Fruit fly (Drosophila melanogaster) whole organism, embryonic: ENCODE results near the gene CG10286.

Experiments used
- Abd-B ChIP-seq: fragments of 200-800 bp; sonication (Bioruptor generic); optimal IDR thresholded peaks from 2 replicates; lab custom pipeline; 2018; ENCODE audit warnings: missing biosample characterization, mild to moderate bottlenecking, missing genetic modification characterization, moderate library complexity
- CG10209 ChIP-seq: fragments of 200-800 bp; sonication (Bioruptor generic); optimal IDR thresholded peaks from 3 replicates; lab custom pipeline; 2017; ENCODE audit warnings: missing biosample characterization, mild to moderate bottlenecking, missing genetic modification characterization, missing genetic modification reagents
- CG11085 ChIP-seq: fragments of 200-800 bp; sonication (Bioruptor generic); IDR thresholded peaks from 2 replicates; pipeline ENCODE4 v1.3.6; 2022; ENCODE audit warnings: missing biosample characterization, missing genetic modification characterization
- CG11247 ChIP-seq: fragments of 200-800 bp; sonication (Bioruptor generic); IDR thresholded peaks from 2 replicates; pipeline ENCODE4 v1.3.6; 2022; ENCODE audit warnings: missing biosample characterization, missing genetic modification characterization
- CG12942 ChIP-seq: fragments of 200-800 bp; sonication (Bioruptor generic); optimal IDR thresholded peaks from 3 replicates; lab custom pipeline; 2016; ENCODE audit warnings: missing biosample characterization, missing genetic modification characterization
- CG15514 ChIP-seq: fragments of 200-800 bp; sonication (Bioruptor generic); optimal IDR thresholded peaks from 3 replicates; lab custom pipeline; 2017; ENCODE audit warnings: missing biosample characterization, missing genetic modification characterization, mild to moderate bottlenecking, moderate library complexity, missing genetic modification reagents
- CG18619 ChIP-seq: fragments of 200-800 bp; sonication (Bioruptor generic); optimal IDR thresholded peaks from 3 replicates; lab custom pipeline; 2017; ENCODE audit warnings: missing biosample characterization, mild to moderate bottlenecking, missing genetic modification characterization
- CG2120 ChIP-seq: fragments of 200-800 bp; sonication (Bioruptor generic); optimal IDR thresholded peaks from 3 replicates; lab custom pipeline; 2016; ENCODE audit warnings: missing biosample characterization, missing genetic modification characterization
- CG30431 ChIP-seq: fragments of 200-800 bp; sonication (Bioruptor generic); optimal IDR thresholded peaks from 2 replicates; lab custom pipeline; 2017; ENCODE audit warnings: missing biosample characterization, missing genetic modification characterization
- CG31365 ChIP-seq: fragments of 200-800 bp; sonication (Bioruptor generic); optimal IDR thresholded peaks from 2 replicates; lab custom pipeline; 2018; ENCODE audit warnings: missing biosample characterization, mild to moderate bottlenecking, missing genetic modification characterization
- CG4404 ChIP-seq: fragments of 200-800 bp; sonication (Bioruptor generic); IDR thresholded peaks from 2 replicates; pipeline ENCODE4 v1.3.6; 2022; ENCODE audit warnings: missing biosample characterization, missing genetic modification characterization
- CG4424 ChIP-seq: fragments of 200-800 bp; sonication (Bioruptor generic); optimal IDR thresholded peaks from 3 replicates; lab custom pipeline; 2016; ENCODE audit warnings: missing biosample characterization, missing genetic modification characterization
- CG6254 ChIP-seq: fragments of 200-800 bp; sonication (Bioruptor generic); optimal IDR thresholded peaks from 3 replicates; lab custom pipeline; 2017; ENCODE audit warnings: mild to moderate bottlenecking, missing biosample characterization, missing genetic modification reagents, missing genetic modification characterization
- CG7357 ChIP-seq: fragments of 200-800 bp; sonication (Bioruptor generic); IDR thresholded peaks from 3 replicates; pipeline ENCODE4 v1.3.6; 2022; ENCODE audit warnings: missing biosample characterization, missing genetic modification characterization
- CkIIα-i1 ChIP-seq: fragments of 200-800 bp; sonication (Bioruptor generic); IDR thresholded peaks from 2 replicates; pipeline ENCODE4 v1.3.6; 2022; ENCODE audit warnings: missing biosample characterization, missing genetic modification characterization
- D19A ChIP-seq: fragments of 200-800 bp; optimal IDR thresholded peaks from 3 replicates; lab custom pipeline; 2019; ENCODE audit warnings: missing biosample characterization, mild to moderate bottlenecking, missing genetic modification characterization, moderate library complexity
- Dll ChIP-seq: fragments of 200-800 bp; sonication (Bioruptor generic); IDR thresholded peaks from 4 replicates; pipeline ENCODE4 v1.3.6; 2022; ENCODE audit warnings: missing biosample characterization, missing genetic modification characterization; ENCODE audit not compliant: partially characterized antibody
- Ets97D ChIP-seq: fragments of 200-800 bp; sonication (Bioruptor generic); optimal IDR thresholded peaks from 3 replicates; lab custom pipeline; 2016; ENCODE audit warnings: missing biosample characterization, missing genetic modification characterization
- Lpt ChIP-seq: fragments of >200 bp; optimal IDR thresholded peaks from 2 replicates; lab custom pipeline; 2018; ENCODE audit warnings: missing biosample characterization, missing genetic modification characterization
- MBD-R2 ChIP-seq: fragments of 200-800 bp; sonication (Bioruptor generic); IDR thresholded peaks from 2 replicates; pipeline ENCODE4 v1.3.6; 2022; ENCODE audit warnings: missing biosample characterization, missing genetic modification characterization
- Myb ChIP-seq: fragments of 200-800 bp; sonication (Bioruptor generic); optimal IDR thresholded peaks from 2 replicates; lab custom pipeline; 2016; ENCODE audit warnings: missing biosample characterization, missing genetic modification characterization
- NfI ChIP-seq: fragments of 200-800 bp; sonication (Bioruptor generic); optimal IDR thresholded peaks from 3 replicates; lab custom pipeline; 2018; ENCODE audit warnings: missing biosample characterization, mild to moderate bottlenecking, missing genetic modification characterization, moderate library complexity
- Opbp ChIP-seq: fragments of 200-800 bp; sonication (Bioruptor generic); IDR thresholded peaks from 3 replicates; pipeline ENCODE4 v1.3.6; 2022; ENCODE audit warnings: missing biosample characterization, missing genetic modification characterization; ENCODE audit not compliant: partially characterized antibody
- PHDP ChIP-seq: fragments of 200-800 bp; sonication (Bioruptor generic); optimal IDR thresholded peaks from 3 replicates; lab custom pipeline; 2018; ENCODE audit warnings: missing biosample characterization, mild to moderate bottlenecking, missing genetic modification characterization, moderate library complexity
- Ptx1 ChIP-seq: fragments of 200-800 bp; sonication (Bioruptor generic); IDR thresholded peaks from 2 replicates; pipeline ENCODE4 v1.3.6; 2022; ENCODE audit warnings: missing biosample characterization, missing genetic modification characterization
- Sox102F ChIP-seq: fragments of 200-800 bp; sonication (Bioruptor generic); optimal IDR thresholded peaks from 2 replicates; lab custom pipeline; 2018; ENCODE audit warnings: missing biosample characterization, mild to moderate bottlenecking, missing genetic modification characterization, moderate library complexity
- Sry-δ ChIP-seq: fragments of 200-800 bp; sonication (Bioruptor generic); optimal IDR thresholded peaks from 2 replicates; lab custom pipeline; 2016; ENCODE audit warnings: missing biosample characterization, missing genetic modification characterization
- abd-A ChIP-seq: fragments of 200-800 bp; sonication (Bioruptor generic); optimal IDR thresholded peaks from 3 replicates; lab custom pipeline; 2019; ENCODE audit warnings: missing biosample characterization, mild to moderate bottlenecking, missing genetic modification characterization, moderate library complexity
- amos ChIP-seq: fragments of 200-800 bp; sonication (Bioruptor generic); IDR thresholded peaks from 2 replicates; pipeline ENCODE4 v1.3.6; 2022; ENCODE audit warnings: missing biosample characterization, missing genetic modification characterization; ENCODE audit not compliant: partially characterized antibody
- ap ChIP-seq: fragments of 200-800 bp; sonication (Bioruptor generic); IDR thresholded peaks from 2 replicates; pipeline ENCODE4 v1.3.6; 2022; ENCODE audit warnings: missing biosample characterization, missing genetic modification characterization
- ase ChIP-seq: fragments of 200-800 bp; sonication (Bioruptor generic); IDR thresholded peaks from 3 replicates; pipeline ENCODE4 v1.3.6; 2022; ENCODE audit warnings: missing biosample characterization, missing genetic modification characterization
- cg ChIP-seq: fragments of 200-800 bp; sonication (Bioruptor generic); optimal IDR thresholded peaks from 3 replicates; lab custom pipeline; 2019; ENCODE audit warnings: missing biosample characterization, mild to moderate bottlenecking, missing genetic modification characterization, moderate library complexity
- chinmo ChIP-seq: fragments of 200-800 bp; sonication (Bioruptor generic); IDR thresholded peaks from 4 replicates; pipeline ENCODE4 v1.3.6; 2022; ENCODE audit warnings: missing biosample characterization, missing genetic modification characterization; ENCODE audit not compliant: partially characterized antibody
- da ChIP-seq: fragments of 200-800 bp; sonication (Bioruptor generic); optimal IDR thresholded peaks from 2 replicates; lab custom pipeline; 2016; ENCODE audit warnings: missing biosample characterization, missing genetic modification characterization
- dimm ChIP-seq: fragments of 200-800 bp; sonication (Bioruptor generic); IDR thresholded peaks from 2 replicates; pipeline ENCODE4 v1.3.6; 2022; ENCODE audit warnings: missing biosample characterization, missing genetic modification characterization
- dmrt99B ChIP-seq: fragments of 200-800 bp; sonication (Bioruptor generic); optimal IDR thresholded peaks from 2 replicates; lab custom pipeline; 2018; ENCODE audit warnings: missing biosample characterization, mild to moderate bottlenecking, missing genetic modification characterization, moderate library complexity
- dpn ChIP-seq, 2 experiments: fragments of 200-800 bp; sonication (Bioruptor generic); optimal IDR thresholded peaks; 3 replicates each; lab custom pipeline; 2016; ENCODE audit warnings: missing biosample characterization in 2 of 2, missing genetic modification characterization in 2 of 2
- en ChIP-seq: fragments of 200-800 bp; sonication (Bioruptor generic); optimal IDR thresholded peaks from 2 replicates; lab custom pipeline; 2016; ENCODE audit warnings: missing biosample characterization, missing genetic modification characterization
- gcm ChIP-seq: fragments of 200-800 bp; sonication (Bioruptor generic); optimal IDR thresholded peaks from 2 replicates; lab custom pipeline; 2019; ENCODE audit warnings: missing biosample characterization, mild to moderate bottlenecking, missing genetic modification characterization, moderate library complexity
- gro ChIP-seq: fragments of 200-800 bp; sonication (Bioruptor generic); optimal IDR thresholded peaks from 2 replicates; lab custom pipeline; 2016; ENCODE audit warnings: missing biosample characterization, missing genetic modification characterization
- gsb ChIP-seq: fragments of 200-800 bp; sonication (Bioruptor generic); IDR thresholded peaks from 2 replicates; pipeline ENCODE4 v1.3.6; 2022; ENCODE audit warnings: missing biosample characterization, missing genetic modification characterization
- mam ChIP-seq: fragments of 200-800 bp; sonication (Bioruptor generic); optimal IDR thresholded peaks from 3 replicates; lab custom pipeline; 2016; ENCODE audit warnings: missing biosample characterization, missing genetic modification characterization
- onecut ChIP-seq: fragments of 200-800 bp; sonication (Bioruptor generic); IDR thresholded peaks from 2 replicates; pipeline ENCODE4 v1.3.6; 2022; ENCODE audit warnings: missing biosample characterization, missing genetic modification characterization
- pfk ChIP-seq: fragments of 200-800 bp; sonication (Bioruptor generic); optimal IDR thresholded peaks from 2 replicates; lab custom pipeline; 2018; ENCODE audit warnings: missing biosample characterization, mild to moderate bottlenecking, missing genetic modification characterization, moderate library complexity
- schlank ChIP-seq: fragments of 200-800 bp; sonication (Bioruptor generic); optimal IDR thresholded peaks from 2 replicates; lab custom pipeline; 2018; ENCODE audit warnings: missing biosample characterization, mild to moderate bottlenecking, missing genetic modification characterization
- sim ChIP-seq: fragments of 200-800 bp; sonication (Bioruptor generic); IDR thresholded peaks from 2 replicates; pipeline ENCODE4 v1.3.6; 2022; ENCODE audit warnings: missing biosample characterization, missing genetic modification characterization
- sisA ChIP-seq: fragments of 200-800 bp; sonication (Bioruptor generic); IDR thresholded peaks from 2 replicates; pipeline ENCODE4 v1.3.6; 2022; ENCODE audit warnings: missing biosample characterization, missing genetic modification characterization
- stwl ChIP-seq: fragments of 200-800 bp; sonication (Bioruptor generic); optimal IDR thresholded peaks from 3 replicates; lab custom pipeline; 2018; ENCODE audit warnings: missing biosample characterization, mild to moderate bottlenecking, missing genetic modification characterization, moderate library complexity
- trh ChIP-seq: fragments of 200-800 bp; sonication (Bioruptor generic); optimal IDR thresholded peaks from 2 replicates; lab custom pipeline; 2016; ENCODE audit warnings: missing biosample characterization, missing genetic modification characterization
- wdn ChIP-seq: fragments of 200-800 bp; sonication (Bioruptor generic); IDR thresholded peaks from 2 replicates; pipeline ENCODE4 v1.3.6; 2022; ENCODE audit warnings: missing biosample characterization, missing genetic modification characterization

The CG10286 gene

DNA sequence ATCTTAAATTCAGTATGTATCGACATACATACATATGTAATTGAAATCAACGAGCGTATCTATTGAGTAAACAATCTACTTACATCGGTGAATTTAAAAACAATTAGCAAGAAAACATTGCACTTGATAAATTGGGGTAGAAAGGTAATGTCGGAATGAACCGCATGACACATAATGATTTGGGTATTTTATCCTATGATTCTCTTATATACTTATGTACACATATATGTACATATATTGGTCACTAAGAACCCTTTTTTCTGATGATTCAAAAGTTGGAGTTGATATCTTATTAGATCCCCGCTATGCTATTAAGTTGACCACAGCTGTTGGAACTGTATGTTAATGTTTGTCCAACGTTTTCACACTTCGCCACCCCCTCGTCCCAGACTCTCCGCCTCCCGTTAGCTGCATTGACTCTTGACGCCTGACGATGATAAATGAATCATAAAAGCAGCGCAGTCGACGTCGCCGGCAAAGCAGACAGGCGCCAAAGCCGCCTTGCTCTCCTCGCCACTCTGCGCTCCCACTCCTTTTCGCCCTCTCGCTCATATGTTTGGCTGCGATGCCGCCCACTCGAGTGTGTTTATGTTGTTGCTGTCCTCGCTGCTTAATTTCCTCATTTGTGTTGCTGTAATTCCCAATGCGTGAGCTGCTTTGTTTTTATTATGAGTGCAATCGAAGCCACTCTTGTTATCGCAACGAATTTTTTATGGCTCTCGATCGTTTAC lies 15.7 kb upstream of the CG10286 start (continued):
- TF ChIP-seq CG11085 (GFP tag; lab: Robert Waterston, UW) = no peak
- TF ChIP-seq trh (GFP tag; lab: Kevin White, UChicago) = no peak
- TF ChIP-seq MBD-R2 (GFP tag; lab: Robert Waterston, UW) = no peak
- peak; percentile 12 for TF ChIP-seq NfI
- TF ChIP-seq cg (GFP tag; lab: Kevin White, UChicago) = no peak
- TF ChIP-seq CG30431 (GFP tag; lab: Kevin White, UChicago) = no peak
- TF ChIP-seq pfk (GFP tag; lab: Kevin White, UChicago) = no peak
- no peak for TF ChIP-seq CG31365 (tag; lab: Kevin White, UChicago)
- no peak for TF ChIP-seq sisA
- TF ChIP-seq gsb (GFP tag; lab: Robert Waterston, UW) = no peak
- no peak for TF ChIP-seq dimm (GFP tag; lab: Robert Waterston, UW)
- TF ChIP-seq gcm = no peak
- no peak for TF ChIP-seq Lpt (GFP tag; lab: Kevin White, UChicago)
- TF ChIP-seq stwl (tag; lab: Kevin White, UChicago) = no peak
- TF ChIP-seq da (GFP tag; lab: Kevin White, UChicago) = no peak
- no peak for TF ChIP-seq schlank (tag; lab: Kevin White, UChicago)
- no peak for TF ChIP-seq abd-A (tag; lab: Kevin White, UChicago)
- TF ChIP-seq CG6254 (GFP tag; lab: Kevin White, UChicago) = no peak
- TF ChIP-seq Dll (GFP tag; lab: Robert Waterston, UW) = no peak
- TF ChIP-seq dmrt99B = peak; percentile 70
- no peak for TF ChIP-seq CG2120 (GFP tag; lab: Kevin White, UChicago)
- no peak for TF ChIP-seq gro (GFP tag; lab: Kevin White, UChicago)
- peak in 1 of 2 experiments; percentile 37 for TF ChIP-seq dpn (GFP tag; optimal IDR thresholded peaks at IDR 0.05; lab: Kevin White, UChicago)
- TF ChIP-seq Ptx1 (GFP tag; lab: Robert Waterston, UW) = 0 out of 2 replicates have a peak, but pooled peaks have one; percentile 12
- TF ChIP-seq Sry-δ (GFP tag; lab: Kevin White, UChicago) = no peak
- TF ChIP-seq CG4404 (GFP tag; lab: Robert Waterston, UW) = no peak
- TF ChIP-seq mam (GFP tag; lab: Kevin White, UChicago) = peak; percentile 11
- no peak for TF ChIP-seq wdn (GFP tag; lab: Robert Waterston, UW)
- no peak for TF ChIP-seq onecut (GFP tag; lab: Robert Waterston, UW)
- TF ChIP-seq chinmo = peak; percentile 76; the same call in 1 of the 4 replicates
- TF ChIP-seq amos (GFP tag; lab: Robert Waterston, UW) = no peak
- no peak for TF ChIP-seq Opbp
- peak; percentile 53 for TF ChIP-seq CG4424 (GFP tag; lab: Kevin White, UChicago)
- TF ChIP-seq D19A (tag; lab: Kevin White, UChicago) = peak; percentile 1
- TF ChIP-seq CG10209 (GFP tag; lab: Kevin White, UChicago) = peak; percentile 40
- TF ChIP-seq Abd-B (GFP tag; lab: Kevin White, UChicago) = no peak
- no peak for TF ChIP-seq ase (GFP tag; lab: Robert Waterston, UW)
- TF ChIP-seq Ets97D (GFP tag; lab: Kevin White, UChicago) = no peak
- no peak for TF ChIP-seq sim
- no peak for TF ChIP-seq CG7357
- peak; percentile 54 for TF ChIP-seq Sox102F (GFP tag; lab: Kevin White, UChicago)
- no peak for TF ChIP-seq CG11247 (GFP tag; lab: Robert Waterston, UW)
- TF ChIP-seq ap (GFP tag; lab: Robert Waterston, UW) = 0 out of 2 replicates have a peak, but pooled peaks have one; percentile 29
- no peak for TF ChIP-seq CkIIα-i1 (GFP tag; lab: Robert Waterston, UW)
- no peak for TF ChIP-seq CG15514
- TF ChIP-seq CG18619 = peak; percentile 41
- TF ChIP-seq en (GFP tag; lab: Kevin White, UChicago) = no peak
- no peak for TF ChIP-seq Myb (GFP tag; lab: Kevin White, UChicago)
- TF ChIP-seq PHDP (tag; lab: Kevin White, UChicago) = peak; percentile 26
- no peak for TF ChIP-seq CG12942 (GFP tag; lab: Kevin White, UChicago)
